Fruit fly (Drosophila melanogaster): ENCODE results near the gene isoQC.
"Not testable (repeated sequence)": the region's sequence is repeated elsewhere in the genome, so short reads cannot be mapped to it uniquely, and the experiment has no call there.

DNA sequence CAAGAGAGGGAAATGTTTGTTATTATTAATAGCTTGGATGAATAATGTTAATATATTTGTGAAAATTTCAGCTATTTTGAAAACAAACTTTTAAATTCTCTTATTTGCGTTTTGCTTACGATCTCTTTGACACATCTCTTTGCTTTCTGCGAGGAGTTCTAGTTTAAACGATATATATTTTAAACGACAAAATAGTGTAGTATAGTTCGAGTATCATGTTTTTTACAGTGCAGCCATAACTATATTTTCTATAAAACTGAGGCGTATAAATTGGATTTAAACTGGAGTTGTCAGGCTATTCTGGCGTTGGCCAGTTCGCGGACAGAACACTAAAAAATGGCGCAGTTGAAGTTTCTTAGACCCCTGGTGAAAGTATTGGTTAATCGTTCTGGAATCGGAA, 25.3 kb downstream of the isoQC start, which contains the start of gene CG18281:
- not testable (repeated sequence) for TF ChIP-seq Sin3A, ttk, h (optimal IDR thresholded peaks at IDR 0.05)
